Worm (Caenorhabditis elegans) whole organism, young adult: Measurements from ENCODE around the gene irld-14.

Experiments used
- B0035.1 ChIP-seq: sonication (generic microtip); optimal IDR thresholded peaks from 2 replicates; lab custom pipeline; 2016; ENCODE audit warnings: missing genetic modification characterization, mild to moderate bottlenecking, missing compliant biosample characterization, missing genotype, missing genetic modification reagents
- B0336.3 ChIP-seq: fragments of 200-800 bp; sonication (Bioruptor generic); IDR thresholded peaks from 2 replicates; pipeline ENCODE4 v1.3.6; 2022; ENCODE audit warnings: missing genetic modification characterization, missing compliant biosample characterization
- C06A6.2 ChIP-seq: fragments of 200-800 bp; sonication (Bioruptor generic); conservative IDR thresholded peaks from 2 replicates; pipeline ENCODE4 v1.3.6; 2022; ENCODE audit warnings: missing genetic modification characterization, missing compliant biosample characterization
- C17E4.6 ChIP-seq: fragments of 200-800 bp; sonication (Bioruptor generic); IDR thresholded peaks from 2 replicates; pipeline ENCODE4 v1.3.6; 2022; ENCODE audit warnings: missing genetic modification reagents, missing genetic modification characterization, missing compliant biosample characterization
- D2030.7 ChIP-seq: fragments of 200-800 bp; sonication (Bioruptor generic); IDR thresholded peaks from 2 replicates; pipeline ENCODE4 v1.3.6; 2022; ENCODE audit warnings: missing genetic modification reagents, missing genetic modification characterization, missing compliant biosample characterization
- F57C9.4 ChIP-seq: sonication (generic microtip); optimal IDR thresholded peaks from 2 replicates; lab custom pipeline; 2017; ENCODE audit warnings: mild to moderate bottlenecking, missing genetic modification characterization, missing compliant biosample characterization
- T07F8.4 ChIP-seq: sonication (generic microtip); optimal IDR thresholded peaks from 2 replicates; lab custom pipeline; 2016; ENCODE audit warnings: mild to moderate bottlenecking, missing genetic modification characterization, moderate library complexity, missing compliant biosample characterization
- Y53G8AR.9 ChIP-seq: fragments of 200-800 bp; sonication (Bioruptor generic); conservative IDR thresholded peaks from 2 replicates; pipeline ENCODE4 v1.3.6; 2022; ENCODE audit warnings: missing genetic modification reagents, missing genetic modification characterization, missing compliant biosample characterization
- Y67H2A.10 ChIP-seq: fragments of 200-800 bp; sonication (Bioruptor generic); conservative IDR thresholded peaks from 2 replicates; pipeline ENCODE4 v1.3.6; 2022; ENCODE audit warnings: missing genetic modification reagents, missing genetic modification characterization, missing compliant biosample characterization
- Y79H2A.3 ChIP-seq: fragments of 200-800 bp; sonication (Bioruptor generic); conservative IDR thresholded peaks from 2 replicates; pipeline ENCODE4 v1.3.6; 2022; ENCODE audit warnings: missing genetic modification reagents, missing genetic modification characterization, missing compliant biosample characterization
- Y95B8A.8 ChIP-seq: fragments of 200-800 bp; sonication (Bioruptor generic); IDR thresholded peaks from 2 replicates; pipeline ENCODE4 v1.3.6; 2022; ENCODE audit warnings: missing genetic modification reagents, missing genetic modification characterization, missing compliant biosample characterization
- ama-1 ChIP-seq, 3 experiments: fragments of 150-350 bp in 1 of 3; sonication (generic microtip) in 2 of 3; optimal IDR thresholded peaks; 2 replicates each; lab custom pipeline; 2014 to 2018; ENCODE audit warnings: missing biosample characterization in 2 of 3, missing genetic modification characterization in 2 of 3, missing genetic modification reagents in 2 of 3
- attf-5 ChIP-seq: fragments of 200-800 bp; sonication (Bioruptor generic); optimal IDR thresholded peaks from 2 replicates; lab custom pipeline; 2018; ENCODE audit warnings: mild to moderate bottlenecking, missing genetic modification characterization, missing compliant biosample characterization
- cebp-2 ChIP-seq: fragments of 200-800 bp; sonication (Bioruptor generic); IDR thresholded peaks from 2 replicates; pipeline ENCODE4 v1.3.6; 2022; ENCODE audit warnings: missing genetic modification characterization, missing compliant biosample characterization
- ceh-58 ChIP-seq: fragments of 200-800 bp; sonication (Bioruptor generic); IDR thresholded peaks from 2 replicates; pipeline ENCODE4 v1.3.6; 2022; ENCODE audit warnings: missing genetic modification characterization, missing compliant biosample characterization
- ceh-79 ChIP-seq: sonication (generic microtip); optimal IDR thresholded peaks from 2 replicates; lab custom pipeline; 2017; ENCODE audit warnings: mild to moderate bottlenecking, missing genetic modification characterization, missing compliant biosample characterization
- ceh-91 ChIP-seq: fragments of 200-800 bp; sonication (Bioruptor generic); IDR thresholded peaks from 2 replicates; pipeline ENCODE4 v1.3.6; 2022; ENCODE audit warnings: missing genetic modification reagents, missing genetic modification characterization, missing compliant biosample characterization
- dpl-1 ChIP-seq: fragments of 150-350 bp; optimal IDR thresholded peaks from 2 replicates; lab custom pipeline; 2014; ENCODE audit warnings: missing biosample characterization, missing genetic modification reagents, missing genetic modification characterization
- egl-18 ChIP-seq: fragments of 200-800 bp; sonication (Bioruptor generic); IDR thresholded peaks from 2 replicates; pipeline ENCODE4 v1.3.6; 2022; ENCODE audit warnings: missing genetic modification reagents, missing genetic modification characterization, missing compliant biosample characterization
- egl-44 ChIP-seq: fragments of 200-800 bp; sonication (Bioruptor generic); IDR thresholded peaks from 2 replicates; pipeline ENCODE4 v1.3.6; 2022; ENCODE audit warnings: missing genetic modification reagents, missing genetic modification characterization, missing compliant biosample characterization
- fkh-3 ChIP-seq: sonication (generic microtip); optimal IDR thresholded peaks from 2 replicates; lab custom pipeline; 2016; ENCODE audit warnings: mild to moderate bottlenecking, missing genetic modification characterization, missing compliant biosample characterization
- hlh-26 ChIP-seq: fragments of 200-800 bp; sonication (Bioruptor generic); conservative IDR thresholded peaks from 2 replicates; pipeline ENCODE4 v1.3.6; 2022; ENCODE audit warnings: missing genetic modification reagents, missing genetic modification characterization, missing compliant biosample characterization
- lag-1 ChIP-seq: fragments of 200-800 bp; sonication (Bioruptor generic); IDR thresholded peaks from 2 replicates; pipeline ENCODE4 v1.3.6; 2022; ENCODE audit warnings: missing genetic modification reagents, missing genetic modification characterization, missing compliant biosample characterization
- let-607 ChIP-seq, 2 experiments: fragments of 200-800 bp in 1 of 2; sonication (Bioruptor generic) in 1 of 2; sonication (generic microtip) in 1 of 2; optimal IDR thresholded peaks; 2 replicates each; lab custom pipeline; 2016 to 2018; ENCODE audit warnings: mild to moderate bottlenecking in 2 of 2, missing compliant biosample characterization in 2 of 2, missing genetic modification characterization in 2 of 2, moderate library complexity in 2 of 2, missing genotype in 1 of 2
- lin-40 ChIP-seq: sonication (generic microtip); optimal IDR thresholded peaks from 2 replicates; lab custom pipeline; 2016; ENCODE audit warnings: missing genetic modification characterization, mild to moderate bottlenecking, missing compliant biosample characterization, missing genotype, missing genetic modification reagents
- lin-54 ChIP-seq: fragments of 200-800 bp; sonication (Bioruptor generic); optimal IDR thresholded peaks from 2 replicates; lab custom pipeline; 2018; ENCODE audit warnings: mild to moderate bottlenecking, missing genetic modification characterization, missing compliant biosample characterization
- lir-1 ChIP-seq: fragments of 200-800 bp; sonication (Bioruptor generic); conservative IDR thresholded peaks from 2 replicates; pipeline ENCODE4 v1.3.6; 2022; ENCODE audit warnings: missing genetic modification reagents, missing genetic modification characterization, missing compliant biosample characterization
- lsl-1 ChIP-seq: fragments of 200-800 bp; sonication (Bioruptor generic); optimal IDR thresholded peaks from 2 replicates; lab custom pipeline; 2018; ENCODE audit warnings: mild to moderate bottlenecking, missing genetic modification characterization, moderate library complexity, missing compliant biosample characterization
- lsy-27 ChIP-seq: sonication (generic microtip); optimal IDR thresholded peaks from 2 replicates; lab custom pipeline; 2017; ENCODE audit warnings: missing genetic modification characterization, mild to moderate bottlenecking, missing compliant biosample characterization, antibody characterized with exemption, missing genotype, borderline replicate concordance; ENCODE audit not compliant: insufficient read depth
- madf-10 ChIP-seq: sonication (generic microtip); optimal IDR thresholded peaks from 2 replicates; lab custom pipeline; 2016; ENCODE audit warnings: mild to moderate bottlenecking, missing genetic modification characterization, missing compliant biosample characterization
- madf-6 ChIP-seq: fragments of 200-800 bp; sonication (Bioruptor generic); IDR thresholded peaks from 2 replicates; pipeline ENCODE4 v1.3.6; 2022; ENCODE audit warnings: missing genetic modification reagents, missing genetic modification characterization, missing compliant biosample characterization
- mcd-1 ChIP-seq: fragments of 200-800 bp; sonication (Bioruptor generic); IDR thresholded peaks from 2 replicates; pipeline ENCODE4 v1.3.6; 2022; ENCODE audit warnings: missing genetic modification reagents, missing genetic modification characterization, missing compliant biosample characterization
- mes-4 ChIP-seq: sonication (generic microtip); optimal IDR thresholded peaks from 2 replicates; lab custom pipeline; 2016; ENCODE audit warnings: missing genotype, missing genetic modification characterization, missing compliant biosample characterization
- nfya-2 ChIP-seq: fragments of 200-800 bp; sonication (Bioruptor generic); IDR thresholded peaks from 2 replicates; pipeline ENCODE4 v1.3.6; 2022; ENCODE audit warnings: missing genetic modification reagents, missing genetic modification characterization, missing compliant biosample characterization
- nhr-179 ChIP-seq: sonication (generic microtip); optimal IDR thresholded peaks from 2 replicates; lab custom pipeline; 2016; ENCODE audit warnings: mild to moderate bottlenecking, missing genetic modification characterization, missing compliant biosample characterization
- nhr-27 ChIP-seq: fragments of 200-800 bp; sonication (Bioruptor generic); optimal IDR thresholded peaks from 2 replicates; lab custom pipeline; 2018; ENCODE audit warnings: mild to moderate bottlenecking, missing genetic modification characterization, moderate library complexity, missing compliant biosample characterization
- pbrm-1 ChIP-seq: fragments of 200-800 bp; sonication (Bioruptor generic); IDR thresholded peaks from 2 replicates; pipeline ENCODE4 v1.3.6; 2022; ENCODE audit warnings: missing genetic modification reagents, missing genetic modification characterization, missing compliant biosample characterization
- pha-4 ChIP-seq: fragments of 150-350 bp; sonication (generic microtip); optimal IDR thresholded peaks from 2 replicates; lab custom pipeline; 2014; ENCODE audit warnings: missing biosample characterization, missing genetic modification reagents, missing genetic modification characterization
- rec-8 ChIP-seq, 2 experiments: sonication (generic microtip); optimal IDR thresholded peaks; 2 replicates each; lab custom pipeline; 2016; ENCODE audit warnings: mild to moderate bottlenecking in 2 of 2, missing genetic modification characterization in 2 of 2, missing genetic modification reagents in 2 of 2, missing genotype in 2 of 2, missing biosample characterization in 1 of 2, missing compliant biosample characterization in 1 of 2, moderate library complexity in 1 of 2
- snpc-1.3 ChIP-seq: sonication (generic microtip); optimal IDR thresholded peaks from 2 replicates; lab custom pipeline; 2017; ENCODE audit warnings: missing genetic modification characterization, mild to moderate bottlenecking, missing compliant biosample characterization, antibody characterized with exemption, moderate library complexity, missing genotype, missing genetic modification reagents; ENCODE audit not compliant: insufficient read depth
- sptf-2 ChIP-seq: fragments of 200-800 bp; sonication (Bioruptor generic); optimal IDR thresholded peaks from 2 replicates; lab custom pipeline; 2018; ENCODE audit warnings: mild to moderate bottlenecking, missing genetic modification characterization, missing compliant biosample characterization
- tbx-9 ChIP-seq: sonication (generic microtip); optimal IDR thresholded peaks from 2 replicates; lab custom pipeline; 2016; ENCODE audit warnings: borderline replicate concordance, missing genetic modification characterization, inconsistent platforms, missing compliant biosample characterization
- xnd-1 ChIP-seq: sonication (generic microtip); optimal IDR thresholded peaks from 2 replicates; lab custom pipeline; 2016; ENCODE audit warnings: missing genotype, missing genetic modification reagents, missing genetic modification characterization, missing compliant biosample characterization
- zfh-2 ChIP-seq: fragments of 200-800 bp; sonication (Bioruptor generic); conservative IDR thresholded peaks from 2 replicates; pipeline ENCODE4 v1.3.6; 2022; ENCODE audit warnings: missing genetic modification reagents, missing genetic modification characterization, missing compliant biosample characterization
- ztf-25 ChIP-seq: fragments of 200-800 bp; sonication (Bioruptor generic); IDR thresholded peaks from 2 replicates; pipeline ENCODE4 v1.3.6; 2022; ENCODE audit warnings: missing genetic modification reagents, missing genetic modification characterization, missing compliant biosample characterization
- ztf-28 ChIP-seq: fragments of 200-800 bp; sonication (Bioruptor generic); IDR thresholded peaks from 2 replicates; pipeline ENCODE4 v1.3.6; 2022; ENCODE audit warnings: missing genetic modification reagents, missing genetic modification characterization, missing compliant biosample characterization

irld-14 gene

DNA sequence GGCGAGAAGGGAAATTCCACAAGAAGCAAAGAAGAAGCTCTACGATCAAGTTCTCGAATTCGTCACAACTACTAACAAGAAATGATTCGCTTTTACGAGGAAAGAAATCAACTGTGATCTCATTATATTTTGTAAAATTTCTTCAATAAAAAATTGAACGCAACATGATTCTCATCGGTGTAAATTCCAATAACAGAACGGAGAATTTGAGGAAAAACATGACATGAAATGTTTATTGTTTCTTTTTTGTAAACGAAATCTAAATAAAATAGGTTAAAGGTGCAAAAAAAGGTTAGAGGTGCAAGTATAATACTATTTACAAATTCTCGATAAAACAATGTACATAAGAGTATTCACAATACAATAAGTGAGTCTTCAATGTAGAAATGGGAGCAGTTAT lies 4.8 kb upstream of the irld-14 start (continued):
- TF ChIP-seq F57C9.4: no peak
- peak; percentile 44; the same call in 1 of the 2 replicates for TF ChIP-seq egl-44 (GFP tag; lab: Robert Waterston, UW)
- TF ChIP-seq T07F8.4: no peak
- TF ChIP-seq ama-1 (optimal IDR thresholded peaks at IDR 0.05; lab: Kevin White, UChicago): no peak
- peak in 1 of 2 experiments; percentile 49 for TF ChIP-seq ama-1 (GFP tag; optimal IDR thresholded peaks at IDR 0.05; lab: Kevin White, UChicago)
- TF ChIP-seq lin-40 (tag; lab: Kevin White, UChicago): no peak
- TF ChIP-seq tbx-9 (tag; lab: Kevin White, UChicago): no peak
- no peak for TF ChIP-seq zfh-2
- no peak for TF ChIP-seq sptf-2 (GFP tag; lab: Kevin White, UChicago)
- no peak for TF ChIP-seq fkh-3 (tag; lab: Kevin White, UChicago)
- TF ChIP-seq D2030.7 (GFP tag; lab: Robert Waterston, UW): peak; percentile 42
- TF ChIP-seq ceh-91 (GFP tag; lab: Robert Waterston, UW): no peak
- TF ChIP-seq madf-6: peak; percentile 76
- TF ChIP-seq B0035.1: no peak
- TF ChIP-seq attf-5 (GFP tag; lab: Kevin White, UChicago): peak; percentile 28
- peak; percentile 84 for TF ChIP-seq B0336.3 (GFP tag; lab: Robert Waterston, UW)
- TF ChIP-seq let-607 (tag; optimal IDR thresholded peaks at IDR 0.05; lab: Kevin White, UChicago): no peak
- no peak for TF ChIP-seq ceh-58 (GFP tag; lab: Robert Waterston, UW)
- TF ChIP-seq pha-4: no peak
- TF ChIP-seq Y53G8AR.9 (GFP tag; lab: Robert Waterston, UW): peak; percentile 83; the same call in 1 of the 2 replicates
- no peak for TF ChIP-seq mes-4 (tag; lab: Kevin White, UChicago)
- no peak for TF ChIP-seq rec-8 (tag; optimal IDR thresholded peaks at IDR 0.05; lab: Kevin White, UChicago)
- TF ChIP-seq pbrm-1: 0 out of 2 replicates have a peak, but pooled peaks have one; percentile 13
- TF ChIP-seq Y79H2A.3: peak; percentile 39; the same call in 1 of the 2 replicates
- no peak for TF ChIP-seq madf-10 (tag; lab: Kevin White, UChicago)
- TF ChIP-seq lsl-1 (GFP tag; lab: Kevin White, UChicago): peak; percentile 46
- no peak for TF ChIP-seq lag-1 (GFP tag; lab: Robert Waterston, UW)
- TF ChIP-seq dpl-1 (GFP tag; lab: Kevin White, UChicago): no peak
- no peak for TF ChIP-seq ceh-79
- TF ChIP-seq, all 124 proteins: peak for 37

DNA sequence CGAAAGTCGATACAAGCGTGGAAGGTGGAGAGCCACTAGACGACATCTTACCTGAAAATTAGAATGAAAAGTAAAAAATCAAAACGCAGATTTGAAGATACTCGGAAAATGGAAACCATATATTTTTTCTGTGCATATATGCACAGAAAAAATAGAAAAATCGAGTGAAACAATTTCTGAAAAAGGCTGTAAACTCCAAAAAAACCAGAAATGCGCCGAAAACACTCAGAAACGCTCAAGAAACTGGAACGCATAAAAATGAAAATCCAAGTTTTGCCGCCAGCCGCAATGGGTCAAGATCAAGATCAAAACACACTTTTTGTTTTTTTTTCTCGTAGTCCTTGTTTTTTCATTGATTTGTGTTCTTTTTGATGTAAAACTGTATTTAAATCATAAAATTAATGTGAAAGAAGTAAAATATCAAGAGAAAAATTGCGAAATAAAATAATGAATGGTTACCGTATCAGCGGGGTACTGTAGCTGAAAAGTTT lies 3.7 kb upstream of the irld-14 start, which contains the start of gene T01C3.3:
Gene T01C3.3 (minus strand): TSS at position 51 of the 491 bp plus-strand sequence.
- TF ChIP-seq Y53G8AR.9 (GFP tag; lab: Robert Waterston, UW): no peak
- no peak for TF ChIP-seq Y67H2A.10 (GFP tag; lab: Robert Waterston, UW)
- no peak for TF ChIP-seq lir-1 (GFP tag; lab: Robert Waterston, UW)
- TF ChIP-seq C06A6.2 (GFP tag; lab: Robert Waterston, UW): no peak
- no peak for TF ChIP-seq nhr-179 (tag; lab: Kevin White, UChicago)
- TF ChIP-seq xnd-1: peak; percentile 91
- TF ChIP-seq ztf-25 (GFP tag; lab: Robert Waterston, UW): 0 out of 2 replicates have a peak, but pooled peaks have one; percentile 24
- peak; percentile 51; the same call in 1 of the 2 replicates for TF ChIP-seq Y95B8A.8
- TF ChIP-seq ztf-28 (GFP tag; lab: Robert Waterston, UW): no peak
- peak; percentile 50 for TF ChIP-seq mcd-1 (GFP tag; lab: Robert Waterston, UW)
- peak; percentile 93 for TF ChIP-seq dpl-1 (GFP tag; lab: Kevin White, UChicago)
- TF ChIP-seq madf-10 (tag; lab: Kevin White, UChicago): no peak
- peak; percentile 92 for TF ChIP-seq ceh-91 (GFP tag; lab: Robert Waterston, UW)
- TF ChIP-seq C17E4.6 (GFP tag; lab: Robert Waterston, UW): 0 out of 2 replicates have a peak, but pooled peaks have one; percentile 34
- no peak for TF ChIP-seq fkh-3 (tag; lab: Kevin White, UChicago)
- no peak for TF ChIP-seq cebp-2 (GFP tag; lab: Robert Waterston, UW)
- TF ChIP-seq lin-54 (GFP tag; lab: Kevin White, UChicago): peak; percentile 52
- no peak for TF ChIP-seq zfh-2
- no peak for TF ChIP-seq nfya-2 (GFP tag; lab: Robert Waterston, UW)
- TF ChIP-seq hlh-26 (GFP tag; lab: Robert Waterston, UW): no peak
- no peak for TF ChIP-seq nhr-27 (tag; lab: Kevin White, UChicago)
- TF ChIP-seq snpc-1.3 (tag; lab: Kevin White, UChicago): peak; percentile 13
- TF ChIP-seq egl-18 (GFP tag; lab: Robert Waterston, UW): no peak
- no peak for TF ChIP-seq lsy-27
